Fruit fly (Drosophila melanogaster): ENCODE data around the gene CG43844.

The CG43844 gene

DNA sequence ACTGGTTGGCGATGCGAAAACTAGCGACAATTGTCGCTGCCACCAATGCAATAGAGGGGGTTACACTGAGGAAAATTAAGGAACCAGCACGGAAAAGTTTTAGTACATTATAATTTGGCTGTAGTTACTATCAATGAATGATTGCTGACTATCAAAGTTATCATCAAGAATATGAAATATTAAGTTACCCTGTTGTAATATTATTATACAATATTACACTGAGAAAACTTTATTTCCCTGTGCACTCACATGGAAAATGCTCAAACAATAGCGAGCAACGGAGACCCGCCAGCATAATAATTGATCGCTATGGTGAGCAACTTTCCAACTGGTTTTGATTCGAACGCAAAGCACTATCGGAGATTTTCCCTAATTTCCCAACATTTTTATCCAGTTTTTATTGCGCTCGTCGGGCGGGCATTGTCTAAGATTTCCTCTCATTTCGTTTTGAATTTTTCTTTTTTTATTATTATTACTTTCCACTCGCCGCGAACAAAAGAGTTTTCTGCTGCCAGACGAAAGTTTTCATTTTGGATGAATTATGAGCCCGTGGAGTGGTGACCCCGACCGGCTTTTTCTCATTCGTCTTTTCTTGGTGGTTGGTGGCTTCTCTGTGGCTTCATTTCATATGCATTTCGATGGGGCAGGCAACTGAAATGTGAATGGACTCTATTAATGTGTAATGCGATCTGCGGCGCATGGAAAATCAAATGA lies 27.0 kb upstream of the CG43844 start (continued):
- TF ChIP-seq unc-4 (GFP tag; IDR thresholded peaks at IDR 0.05; ENCODE audit: partially characterized antibody) = no peak
- TF ChIP-seq Pdp1 (GFP tag; optimal IDR thresholded peaks at IDR 0.05) = peak in 1 of 2 experiments; percentile 74
- TF ChIP-seq CG13424 (tag; optimal IDR thresholded peaks at IDR 0.05) = peak; percentile 87
- peak; percentile 77 for TF ChIP-seq CG17385 (GFP tag; optimal IDR thresholded peaks at IDR 0.05)
- peak; percentile 79 for TF ChIP-seq nerfin-1 (tag; optimal IDR thresholded peaks at IDR 0.05)
- peak; percentile 75; the same call in 2 of the 3 replicates for TF ChIP-seq otp (GFP tag; IDR thresholded peaks at IDR 0.05)
- no peak for TF ChIP-seq prd (optimal IDR thresholded peaks at IDR 0.05)
- TF ChIP-seq prd (GFP tag; IDR thresholded peaks at IDR 0.05) = peak; percentile 77
- peak; percentile 54 for TF ChIP-seq tio (GFP tag; optimal IDR thresholded peaks at IDR 0.05)
- TF ChIP-seq CG6791 (GFP tag; IDR thresholded peaks at IDR 0.05; ENCODE audit: partially characterized antibody) = no peak
- TF ChIP-seq Vsx1 (GFP tag; optimal IDR thresholded peaks at IDR 0.05) = peak; percentile 38
- TF ChIP-seq CG34224 (GFP tag; IDR thresholded peaks at IDR 0.05; ENCODE audit: partially characterized antibody) = no peak
- TF ChIP-seq disco-r (GFP tag; optimal IDR thresholded peaks at IDR 0.05) = peak; percentile 47
- no peak for TF ChIP-seq pfk (GFP tag; optimal IDR thresholded peaks at IDR 0.05)
- TF ChIP-seq Lhr (GFP tag; optimal IDR thresholded peaks at IDR 0.05) = peak; percentile 73
- no peak for TF ChIP-seq Rfx (GFP tag; IDR thresholded peaks at IDR 0.05)
- TF ChIP-seq hkb (optimal IDR thresholded peaks at IDR 0.05) = no peak
- peak; percentile 86 for TF ChIP-seq hkb (GFP tag; IDR thresholded peaks at IDR 0.05)
- peak in 1 of 2 experiments; percentile 86 for TF ChIP-seq Hr51 (GFP tag; optimal IDR thresholded peaks at IDR 0.05)
- TF ChIP-seq CG4707 (GFP tag; optimal IDR thresholded peaks at IDR 0.05) = peak; percentile 82
- peak; percentile 74 for TF ChIP-seq CG15269 (tag; optimal IDR thresholded peaks at IDR 0.05)
- TF ChIP-seq CG18262 (tag; optimal IDR thresholded peaks at IDR 0.05) = peak; percentile 92
- TF ChIP-seq CG17612 (GFP tag; IDR thresholded peaks at IDR 0.05) = no peak
- peak; percentile 41 for TF ChIP-seq kay (GFP tag; optimal IDR thresholded peaks at IDR 0.05)
- no peak for TF ChIP-seq nom (GFP tag; optimal IDR thresholded peaks at IDR 0.05)
- TF ChIP-seq amos (GFP tag; IDR thresholded peaks at IDR 0.05; ENCODE audit: partially characterized antibody) = no peak
- TF ChIP-seq CG12155 (GFP tag; optimal IDR thresholded peaks at IDR 0.05) = peak; percentile 37
- TF ChIP-seq CG16815 (GFP tag; optimal IDR thresholded peaks at IDR 0.05) = peak; percentile 36
- peak; percentile 68 for TF ChIP-seq CG14710 (tag; optimal IDR thresholded peaks at IDR 0.05)
- peak; percentile 25 for TF ChIP-seq Hand (GFP tag; optimal IDR thresholded peaks at IDR 0.05)
- TF ChIP-seq Asciz (GFP tag; optimal IDR thresholded peaks at IDR 0.05) = peak; percentile 84
- TF ChIP-seq bowl (GFP tag; IDR thresholded peaks at IDR 0.05) = no peak
- no peak for TF ChIP-seq CG9215 (GFP tag; IDR thresholded peaks at IDR 0.05)
- TF ChIP-seq CG15601 (tag; optimal IDR thresholded peaks at IDR 0.05) = peak; percentile 91
- no peak for TF ChIP-seq crc (GFP tag; optimal IDR thresholded peaks at IDR 0.05)
- no peak for TF ChIP-seq CG32532 (GFP tag; IDR thresholded peaks at IDR 0.05)
- no peak for TF ChIP-seq gro (GFP tag; optimal IDR thresholded peaks at IDR 0.05)
- TF ChIP-seq CG6765 (GFP tag; optimal IDR thresholded peaks at IDR 0.05) = no peak
- TF ChIP-seq tx (GFP tag; optimal IDR thresholded peaks at IDR 0.05) = no peak
- TF ChIP-seq ci (GFP tag; IDR thresholded peaks at IDR 0.05) = peak; percentile 95
- TF ChIP-seq br (optimal IDR thresholded peaks at IDR 0.05) = no peak
- peak in 1 of 2 experiments; percentile 71 for TF ChIP-seq Hr78 (GFP tag; optimal IDR thresholded peaks at IDR 0.05)
- TF ChIP-seq Meics (GFP tag; optimal IDR thresholded peaks at IDR 0.05) = peak; percentile 4
- TF ChIP-seq Atf6 (GFP tag; IDR thresholded peaks at IDR 0.05) = peak; percentile 26; the same call in 1 of the 2 replicates
- no peak for TF ChIP-seq lbe (GFP tag; optimal IDR thresholded peaks at IDR 0.05)
- TF ChIP-seq CG2120 (GFP tag; optimal IDR thresholded peaks at IDR 0.05) = no peak
- TF ChIP-seq CTCF (GFP tag; optimal IDR thresholded peaks at IDR 0.05) = peak; percentile 19
- peak; percentile 63 for TF ChIP-seq Dek (tag; optimal IDR thresholded peaks at IDR 0.05)
- TF ChIP-seq CG10979 (tag; optimal IDR thresholded peaks at IDR 0.05) = peak; percentile 86

Measured in whole organism, embryonic.